Fruit fly (Drosophila melanogaster) whole organism, embryonic: ENCODE results near the gene MSBP.

ENCODE experiments used
- BEAF-32 ChIP-seq: fragments of 200-800 bp; sonication (Bioruptor generic); optimal IDR thresholded peaks from 3 replicates; lab custom pipeline; 2017; ENCODE audit warnings: missing biosample characterization, missing genetic modification characterization, mild to moderate bottlenecking, moderate library complexity, missing genetic modification reagents
- Bgb ChIP-seq: fragments of 200-800 bp; sonication (Bioruptor generic); IDR thresholded peaks from 2 replicates; pipeline ENCODE4 v1.3.6; 2022; ENCODE audit warnings: missing biosample characterization, missing genetic modification characterization; ENCODE audit not compliant: partially characterized antibody
- BtbVII ChIP-seq: fragments of 200-800 bp; sonication (Bioruptor generic); optimal IDR thresholded peaks from 3 replicates; lab custom pipeline; 2017; ENCODE audit warnings: missing biosample characterization, mild to moderate bottlenecking, missing genetic modification characterization
- CG12391 ChIP-seq: fragments of 200-800 bp; sonication (Bioruptor generic); optimal IDR thresholded peaks from 3 replicates; lab custom pipeline; 2018; ENCODE audit warnings: missing biosample characterization, mild to moderate bottlenecking, missing genetic modification characterization, moderate library complexity
- CG13287 ChIP-seq: fragments of 200-800 bp; sonication (Bioruptor generic); IDR thresholded peaks from 2 replicates; pipeline ENCODE4 v1.3.6; 2022; ENCODE audit warnings: missing biosample characterization, missing genetic modification characterization; ENCODE audit not compliant: partially characterized antibody
- CG13424 ChIP-seq: fragments of 200-800 bp; sonication (Bioruptor generic); optimal IDR thresholded peaks from 2 replicates; lab custom pipeline; 2019; ENCODE audit warnings: missing biosample characterization, mild to moderate bottlenecking, missing genetic modification characterization, moderate library complexity
- CG1603 ChIP-seq: fragments of 200-800 bp; sonication (Bioruptor generic); optimal IDR thresholded peaks from 2 replicates; lab custom pipeline; 2019; ENCODE audit warnings: missing biosample characterization, mild to moderate bottlenecking, missing genetic modification characterization, moderate library complexity
- CG1647 ChIP-seq: fragments of 200-800 bp; sonication (Bioruptor generic); optimal IDR thresholded peaks from 3 replicates; lab custom pipeline; 2016; ENCODE audit warnings: missing biosample characterization, missing genetic modification characterization
- CG2889 ChIP-seq: fragments of 200-800 bp; sonication (Bioruptor generic); IDR thresholded peaks from 3 replicates; pipeline ENCODE4 v1.3.6; 2022; ENCODE audit warnings: missing biosample characterization, missing genetic modification characterization
- CG32767 ChIP-seq: fragments of 200-800 bp; sonication (Bioruptor generic); IDR thresholded peaks from 2 replicates; pipeline ENCODE4 v1.3.6; 2022; ENCODE audit warnings: missing biosample characterization, missing genetic modification characterization
- CG3838 ChIP-seq: fragments of 200-800 bp; sonication (Bioruptor generic); optimal IDR thresholded peaks from 3 replicates; lab custom pipeline; 2016; ENCODE audit warnings: missing biosample characterization, missing genetic modification characterization
- CG4617 ChIP-seq: fragments of 200-800 bp; sonication (Bioruptor generic); optimal IDR thresholded peaks from 3 replicates; lab custom pipeline; 2016; ENCODE audit warnings: missing biosample characterization, missing genetic modification characterization, borderline replicate concordance
- CG6272 ChIP-seq: fragments of 200-800 bp; sonication (Bioruptor generic); IDR thresholded peaks from 2 replicates; pipeline ENCODE4 v1.3.6; 2022; ENCODE audit warnings: missing biosample characterization, missing genetic modification characterization
- CTCF ChIP-seq: fragments of 200-800 bp; sonication (Bioruptor generic); optimal IDR thresholded peaks from 2 replicates; lab custom pipeline; 2017; ENCODE audit warnings: missing biosample characterization, mild to moderate bottlenecking, missing genetic modification characterization, moderate library complexity
- D19B ChIP-seq: fragments of 200-800 bp; sonication (Bioruptor generic); optimal IDR thresholded peaks from 2 replicates; lab custom pipeline; 2017; ENCODE audit warnings: missing biosample characterization, mild to moderate bottlenecking, missing genetic modification characterization
- Dref ChIP-seq: fragments of 200-800 bp; sonication (Bioruptor generic); IDR thresholded peaks from 2 replicates; pipeline ENCODE4 v1.3.6; 2022; ENCODE audit warnings: missing biosample characterization, missing genetic modification characterization
- ERR ChIP-seq: fragments of 200-800 bp; sonication (Bioruptor generic); optimal IDR thresholded peaks from 2 replicates; lab custom pipeline; 2016; ENCODE audit warnings: missing biosample characterization, missing genetic modification characterization
- HLH54F ChIP-seq: fragments of 200-800 bp; sonication (Bioruptor generic); optimal IDR thresholded peaks from 3 replicates; lab custom pipeline; 2016; ENCODE audit warnings: missing biosample characterization, missing genetic modification characterization
- Lpt ChIP-seq: fragments of >200 bp; optimal IDR thresholded peaks from 2 replicates; lab custom pipeline; 2018; ENCODE audit warnings: missing biosample characterization, missing genetic modification characterization
- Mrtf ChIP-seq: fragments of 200-800 bp; sonication (Bioruptor generic); IDR thresholded peaks from 3 replicates; pipeline ENCODE4 v1.3.6; 2022; ENCODE audit warnings: missing biosample characterization, missing genetic modification characterization
- Rx ChIP-seq: fragments of 200-800 bp; sonication (Bioruptor generic); IDR thresholded peaks from 2 replicates; pipeline ENCODE4 v1.3.6; 2022; ENCODE audit warnings: missing biosample characterization, missing genetic modification characterization
- Sry-δ ChIP-seq: fragments of 200-800 bp; sonication (Bioruptor generic); optimal IDR thresholded peaks from 2 replicates; lab custom pipeline; 2016; ENCODE audit warnings: missing biosample characterization, missing genetic modification characterization
- Trl ChIP-seq, 3 experiments: fragments of >200 bp in 2 of 3; fragments of 200-800 bp in 1 of 3; sonication (Bioruptor generic) in 1 of 3; optimal IDR thresholded peaks; 2 replicates in 1 of 3; 3 replicates in 2 of 3; lab custom pipeline; 2016 to 2017; ENCODE audit warnings: missing biosample characterization in 1 of 3, missing genetic modification characterization in 1 of 3
- bab2 ChIP-seq: fragments of 200-800 bp; sonication (Bioruptor generic); optimal IDR thresholded peaks from 2 replicates; lab custom pipeline; 2016; ENCODE audit warnings: missing biosample characterization, missing genetic modification characterization
- bbx ChIP-seq: fragments of 200-800 bp; sonication (Bioruptor generic); IDR thresholded peaks from 2 replicates; pipeline ENCODE4 v1.3.6; 2022; ENCODE audit warnings: missing biosample characterization, missing genetic modification characterization; ENCODE audit not compliant: partially characterized antibody
- cas ChIP-seq: fragments of 200-800 bp; sonication (Bioruptor generic); IDR thresholded peaks from 2 replicates; pipeline ENCODE4 v1.3.6; 2022; ENCODE audit warnings: missing biosample characterization, missing genetic modification characterization
- cg ChIP-seq: fragments of 200-800 bp; sonication (Bioruptor generic); optimal IDR thresholded peaks from 3 replicates; lab custom pipeline; 2019; ENCODE audit warnings: missing biosample characterization, mild to moderate bottlenecking, missing genetic modification characterization, moderate library complexity
- dm ChIP-seq: fragments of 200-800 bp; sonication (Bioruptor generic); optimal IDR thresholded peaks from 3 replicates; lab custom pipeline; 2016; ENCODE audit warnings: missing biosample characterization, missing genetic modification characterization
- fd102C ChIP-seq: fragments of 200-800 bp; sonication (Bioruptor generic); optimal IDR thresholded peaks from 2 replicates; lab custom pipeline; 2018; ENCODE audit warnings: missing biosample characterization, mild to moderate bottlenecking, missing genetic modification characterization, moderate library complexity
- fd3F ChIP-seq: fragments of 200-800 bp; sonication (Bioruptor generic); optimal IDR thresholded peaks from 2 replicates; lab custom pipeline; 2018; ENCODE audit warnings: missing biosample characterization, mild to moderate bottlenecking, missing genetic modification characterization, moderate library complexity
- gro ChIP-seq: fragments of 200-800 bp; sonication (Bioruptor generic); optimal IDR thresholded peaks from 2 replicates; lab custom pipeline; 2016; ENCODE audit warnings: missing biosample characterization, missing genetic modification characterization
- hbn ChIP-seq: fragments of 200-800 bp; sonication (Bioruptor generic); IDR thresholded peaks from 2 replicates; pipeline ENCODE4 v1.3.6; 2022; ENCODE audit warnings: missing biosample characterization, missing genetic modification characterization; ENCODE audit not compliant: partially characterized antibody
- ind ChIP-seq: fragments of 200-800 bp; sonication (Bioruptor generic); optimal IDR thresholded peaks from 3 replicates; lab custom pipeline; 2016; ENCODE audit warnings: missing biosample characterization, missing genetic modification characterization
- inv ChIP-seq: fragments of 200-800 bp; sonication (Bioruptor generic); IDR thresholded peaks from 2 replicates; pipeline ENCODE4 v1.3.6; 2022; ENCODE audit warnings: missing biosample characterization, missing genetic modification characterization; ENCODE audit not compliant: partially characterized antibody
- ken ChIP-seq: fragments of 200-800 bp; sonication (Bioruptor generic); IDR thresholded peaks from 3 replicates; pipeline ENCODE4 v1.3.6; 2022; ENCODE audit warnings: missing biosample characterization, missing genetic modification characterization
- luna ChIP-seq: fragments of 200-800 bp; sonication (Bioruptor generic); optimal IDR thresholded peaks from 2 replicates; lab custom pipeline; 2016; ENCODE audit warnings: missing biosample characterization, missing genetic modification characterization
- maf-S ChIP-seq: fragments of 200-800 bp; sonication (Bioruptor generic); optimal IDR thresholded peaks from 2 replicates; lab custom pipeline; 2016; ENCODE audit warnings: missing biosample characterization, missing genetic modification characterization
- mld ChIP-seq: fragments of 200-800 bp; sonication (Bioruptor generic); IDR thresholded peaks from 3 replicates; pipeline ENCODE4 v1.3.6; 2022; ENCODE audit warnings: missing biosample characterization, missing genetic modification characterization; ENCODE audit not compliant: partially characterized antibody
- nerfin-1 ChIP-seq: fragments of 200-800 bp; sonication (Bioruptor generic); optimal IDR thresholded peaks from 3 replicates; lab custom pipeline; 2019; ENCODE audit warnings: missing biosample characterization, mild to moderate bottlenecking, missing genetic modification characterization, moderate library complexity
- p53 ChIP-seq: fragments of 200-800 bp; sonication (Bioruptor generic); optimal IDR thresholded peaks from 2 replicates; lab custom pipeline; 2016; ENCODE audit warnings: missing biosample characterization, missing genetic modification characterization
- peb ChIP-seq: fragments of 200-800 bp; sonication (Bioruptor generic); IDR thresholded peaks from 2 replicates; pipeline ENCODE4 v1.3.6; 2022; ENCODE audit warnings: missing biosample characterization, missing genetic modification characterization
- phol ChIP-seq: fragments of 200-800 bp; sonication (Bioruptor generic); optimal IDR thresholded peaks from 3 replicates; lab custom pipeline; 2018; ENCODE audit warnings: missing biosample characterization, mild to moderate bottlenecking, missing genetic modification characterization, moderate library complexity
- prd ChIP-seq, 3 experiments: fragments of >200 bp in 2 of 3; fragments of 200-800 bp in 1 of 3; sonication (Bioruptor generic) in 1 of 3; optimal IDR thresholded peaks in 2 of 3; IDR thresholded peaks in 1 of 3; 2 replicates in 2 of 3; 3 replicates in 1 of 3; pipeline versions ENCODE4 v1.3.6 to Lab custom; 2017 to 2022; ENCODE audit warnings: missing biosample characterization in 1 of 3, missing genetic modification characterization in 1 of 3
- psq ChIP-seq: fragments of 200-800 bp; sonication (Bioruptor generic); optimal IDR thresholded peaks from 2 replicates; lab custom pipeline; 2017; ENCODE audit warnings: missing biosample characterization, missing genetic modification characterization
- pzg ChIP-seq: fragments of 200-800 bp; sonication (Bioruptor generic); optimal IDR thresholded peaks from 3 replicates; lab custom pipeline; 2018; ENCODE audit warnings: missing biosample characterization, mild to moderate bottlenecking, missing genetic modification characterization, moderate library complexity
- sc ChIP-seq, 3 experiments: fragments of >200 bp in 2 of 3; fragments of 200-800 bp in 1 of 3; sonication (Bioruptor generic) in 1 of 3; optimal IDR thresholded peaks; 2 replicates in 2 of 3; 3 replicates in 1 of 3; lab custom pipeline; 2017; ENCODE audit warnings: mild to moderate bottlenecking in 1 of 3, missing biosample characterization in 1 of 3, missing genetic modification characterization in 1 of 3, missing genetic modification reagents in 1 of 3
- schlank ChIP-seq: fragments of 200-800 bp; sonication (Bioruptor generic); optimal IDR thresholded peaks from 2 replicates; lab custom pipeline; 2018; ENCODE audit warnings: missing biosample characterization, mild to moderate bottlenecking, missing genetic modification characterization
- tap ChIP-seq: fragments of 200-800 bp; optimal IDR thresholded peaks from 3 replicates; lab custom pipeline; 2019; ENCODE audit warnings: missing biosample characterization, mild to moderate bottlenecking, missing genetic modification characterization, moderate library complexity
- toy ChIP-seq: fragments of 200-800 bp; sonication (Bioruptor generic); IDR thresholded peaks from 2 replicates; pipeline ENCODE4 v1.3.6; 2022; ENCODE audit warnings: missing biosample characterization, missing genetic modification characterization
- wek ChIP-seq: fragments of 200-800 bp; sonication (Bioruptor generic); optimal IDR thresholded peaks from 3 replicates; lab custom pipeline; 2018; ENCODE audit warnings: missing biosample characterization, mild to moderate bottlenecking, missing genetic modification characterization, moderate library complexity

Gene MSBP

dm6 chrX:15841346-15841745 is 48.6 kb downstream of the MSBP start (continued):
- TF ChIP-seq hbn (peak; percentile 44; the same call in 1 of the 2 replicates), bab2 (GFP tag; lab: Kevin White, UChicago) (no peak), cg (GFP tag; lab: Kevin White, UChicago) (no peak), CG2889 (GFP tag; lab: Robert Waterston, UW) (no peak), CTCF (GFP tag; lab: Kevin White, UChicago) (no peak), CG6272 (GFP tag; lab: Robert Waterston, UW) (no peak), ind (GFP tag; lab: Kevin White, UChicago) (no peak), BEAF-32 (GFP tag; lab: Kevin White, UChicago) (peak; percentile 45), fd3F (GFP tag; lab: Kevin White, UChicago) (no peak), Sry-δ (GFP tag; lab: Kevin White, UChicago) (peak; percentile 26), psq (GFP tag; lab: Kevin White, UChicago) (no peak), D19B (GFP tag; lab: Kevin White, UChicago) (peak; percentile 81), p53 (GFP tag; lab: Kevin White, UChicago) (no peak), CG4617 (GFP tag; lab: Kevin White, UChicago) (no peak), Bgb (GFP tag; lab: Robert Waterston, UW) (peak; percentile 97), gro (GFP tag; lab: Kevin White, UChicago) (no peak), schlank (tag; lab: Kevin White, UChicago) (no peak), CG13424 (tag; lab: Kevin White, UChicago) (no peak), CG1647 (GFP tag; lab: Kevin White, UChicago) (no peak), ERR (GFP tag; lab: Kevin White, UChicago) (no peak), tap (tag; lab: Kevin White, UChicago) (no peak), CG32767 (GFP tag; lab: Robert Waterston, UW) (no peak), inv (GFP tag; lab: Robert Waterston, UW) (peak; percentile 82), BtbVII (GFP tag; lab: Kevin White, UChicago) (no peak), pzg (GFP tag; lab: Kevin White, UChicago) (no peak), ken (GFP tag; lab: Robert Waterston, UW) (no peak), bbx (GFP tag; lab: Robert Waterston, UW) (peak; percentile 97), Rx (GFP tag; lab: Robert Waterston, UW) (no peak), Mrtf (GFP tag; lab: Robert Waterston, UW) (no peak), Trl (optimal IDR thresholded peaks at IDR 0.05; lab: Kevin White, UChicago) (no peak), Trl (GFP tag; optimal IDR thresholded peaks at IDR 0.05; lab: Kevin White, UChicago) (no peak), wek (GFP tag; lab: Kevin White, UChicago) (no peak), nerfin-1 (tag; lab: Kevin White, UChicago) (no peak), mld (GFP tag; lab: Robert Waterston, UW) (peak; percentile 98), Lpt (GFP tag; lab: Kevin White, UChicago) (no peak), prd (optimal IDR thresholded peaks at IDR 0.05; lab: Kevin White, UChicago) (no peak), prd (GFP tag; IDR thresholded peaks at IDR 0.05; lab: Robert Waterston, UW) (no peak), luna (no peak), CG13287 (GFP tag; lab: Robert Waterston, UW) (peak; percentile 81), phol (tag; lab: Kevin White, UChicago) (no peak), CG1603 (tag; lab: Kevin White, UChicago) (no peak), CG3838 (no peak), CG12391 (tag; lab: Kevin White, UChicago) (no peak), maf-S (GFP tag; lab: Kevin White, UChicago) (no peak), sc (optimal IDR thresholded peaks at IDR 0.05; lab: Kevin White, UChicago) (no peak), sc (GFP tag; optimal IDR thresholded peaks at IDR 0.05; lab: Kevin White, UChicago) (no peak), cas (GFP tag; lab: Robert Waterston, UW) (no peak), dm (GFP tag; lab: Kevin White, UChicago) (no peak), fd102C (GFP tag; lab: Kevin White, UChicago) (no peak), Dref (peak; percentile 37; the same call in 1 of the 2 replicates), peb (no peak), toy (GFP tag; lab: Robert Waterston, UW) (no peak), HLH54F (no peak)
